Worm (Caenorhabditis elegans): ENCODE measurements around the gene Y43C5B.2.

ce11 chrIV:10391827-10392226 is 39.7 kb upstream of the Y43C5B.2 start, which contains the start of gene spe-26:
- TF ChIP-seq ama-1 (optimal IDR thresholded peaks at IDR 0.05) (no peak), pes-1 (GFP tag; IDR thresholded peaks at IDR 0.05) (no peak), aly-1 (tag; optimal IDR thresholded peaks at IDR 0.05) (no peak), hnd-1 (tag; optimal IDR thresholded peaks at IDR 0.05) (no peak)
